Fruit fly (Drosophila melanogaster) whole organism, embryonic: Measurements from ENCODE around the gene Rnb.
A peak's percentile ranks its signal among the peaks of the same experiment; 100 is the strongest.

Experiments used
- Asciz ChIP-seq: fragments of 200-800 bp; sonication (Bioruptor generic); optimal IDR thresholded peaks from 2 replicates; lab custom pipeline; 2017; ENCODE audit warnings: missing biosample characterization, mild to moderate bottlenecking, missing genetic modification characterization, missing genetic modification reagents
- CG10209 ChIP-seq: fragments of 200-800 bp; sonication (Bioruptor generic); optimal IDR thresholded peaks from 3 replicates; lab custom pipeline; 2017; ENCODE audit warnings: missing biosample characterization, mild to moderate bottlenecking, missing genetic modification characterization, missing genetic modification reagents
- CG10565 ChIP-seq: fragments of 200-800 bp; sonication (Bioruptor generic); optimal IDR thresholded peaks from 3 replicates; lab custom pipeline; 2016; ENCODE audit warnings: missing biosample characterization, mild to moderate bottlenecking, missing genetic modification characterization
- CG11085 ChIP-seq: fragments of 200-800 bp; sonication (Bioruptor generic); IDR thresholded peaks from 2 replicates; pipeline ENCODE4 v1.3.6; 2022; ENCODE audit warnings: missing biosample characterization, missing genetic modification characterization
- CG12391 ChIP-seq: fragments of 200-800 bp; sonication (Bioruptor generic); optimal IDR thresholded peaks from 3 replicates; lab custom pipeline; 2018; ENCODE audit warnings: missing biosample characterization, mild to moderate bottlenecking, missing genetic modification characterization, moderate library complexity
- CG12659 ChIP-seq: fragments of 200-800 bp; sonication (Bioruptor generic); optimal IDR thresholded peaks from 3 replicates; lab custom pipeline; 2017; ENCODE audit warnings: mild to moderate bottlenecking, missing biosample characterization, missing genetic modification reagents, missing genetic modification characterization
- CG13894 ChIP-seq: fragments of 200-800 bp; sonication (Bioruptor generic); optimal IDR thresholded peaks from 3 replicates; lab custom pipeline; 2018; ENCODE audit warnings: missing biosample characterization, mild to moderate bottlenecking, missing genetic modification characterization, moderate library complexity
- CG14965 ChIP-seq: fragments of 200-800 bp; sonication (Bioruptor generic); optimal IDR thresholded peaks from 2 replicates; lab custom pipeline; 2016; ENCODE audit warnings: missing biosample characterization, missing genetic modification characterization, borderline replicate concordance
- CG17385 ChIP-seq: fragments of 200-800 bp; sonication (Bioruptor generic); optimal IDR thresholded peaks from 3 replicates; lab custom pipeline; 2018; ENCODE audit warnings: missing biosample characterization, mild to moderate bottlenecking, missing genetic modification characterization
- CG31441 ChIP-seq: fragments of 200-800 bp; sonication (Bioruptor generic); IDR thresholded peaks from 2 replicates; pipeline ENCODE4 v1.3.6; 2022; ENCODE audit warnings: missing biosample characterization, missing genetic modification characterization
- CG3163 ChIP-seq: fragments of 200-800 bp; sonication (Bioruptor generic); optimal IDR thresholded peaks from 3 replicates; lab custom pipeline; 2016; ENCODE audit warnings: missing biosample characterization, missing genetic modification characterization
- CG32532 ChIP-seq: fragments of 200-800 bp; sonication (Bioruptor generic); IDR thresholded peaks from 2 replicates; pipeline ENCODE4 v1.3.6; 2022; ENCODE audit warnings: missing biosample characterization, missing genetic modification characterization
- CG5180 ChIP-seq: fragments of 200-800 bp; sonication (Bioruptor generic); optimal IDR thresholded peaks from 3 replicates; lab custom pipeline; 2017; ENCODE audit warnings: missing biosample characterization, missing genetic modification characterization, mild to moderate bottlenecking, moderate library complexity, missing genetic modification reagents
- CG5953 ChIP-seq: fragments of 200-800 bp; sonication (Bioruptor generic); IDR thresholded peaks from 2 replicates; pipeline ENCODE4 v1.3.6; 2022; ENCODE audit warnings: missing biosample characterization, missing genetic modification characterization
- CG6791 ChIP-seq: fragments of 200-800 bp; sonication (Bioruptor generic); IDR thresholded peaks from 3 replicates; pipeline ENCODE4 v1.3.6; 2022; ENCODE audit warnings: missing biosample characterization, missing genetic modification characterization; ENCODE audit not compliant: partially characterized antibody
- CG7372 ChIP-seq: fragments of 200-800 bp; sonication (Bioruptor generic); IDR thresholded peaks from 2 replicates; pipeline ENCODE4 v1.3.6; 2022; ENCODE audit warnings: missing biosample characterization, missing genetic modification characterization
- CG9932 ChIP-seq: fragments of 200-800 bp; sonication (Bioruptor generic); IDR thresholded peaks from 2 replicates; pipeline ENCODE4 v1.3.6; 2022; ENCODE audit warnings: missing biosample characterization, missing genetic modification characterization
- D19B ChIP-seq: fragments of 200-800 bp; sonication (Bioruptor generic); optimal IDR thresholded peaks from 2 replicates; lab custom pipeline; 2017; ENCODE audit warnings: missing biosample characterization, mild to moderate bottlenecking, missing genetic modification characterization
- Deaf1 ChIP-seq: fragments of 200-800 bp; optimal IDR thresholded peaks from 3 replicates; lab custom pipeline; 2019; ENCODE audit warnings: missing biosample characterization, mild to moderate bottlenecking, missing genetic modification characterization, moderate library complexity
- Ets65A ChIP-seq: fragments of 200-800 bp; sonication (Bioruptor generic); peaks from one replicate; lab custom pipeline; 2016; ENCODE audit warnings: missing biosample characterization, missing genetic modification characterization
- Hr39 ChIP-seq: fragments of >200 bp; optimal IDR thresholded peaks from 2 replicates; lab custom pipeline; 2017
- Lim3 ChIP-seq: fragments of 200-800 bp; sonication (Bioruptor generic); IDR thresholded peaks from 2 replicates; pipeline ENCODE4 v1.3.6; 2022; ENCODE audit warnings: missing biosample characterization, missing genetic modification characterization
- MTF-1 ChIP-seq: fragments of 200-800 bp; sonication (Bioruptor generic); optimal IDR thresholded peaks from 2 replicates; lab custom pipeline; 2018; ENCODE audit warnings: missing biosample characterization, mild to moderate bottlenecking, missing genetic modification characterization, borderline replicate concordance
- Max ChIP-seq: fragments of 200-800 bp; sonication (Bioruptor generic); optimal IDR thresholded peaks from 2 replicates; lab custom pipeline; 2016; ENCODE audit warnings: missing biosample characterization, mild to moderate bottlenecking, missing genetic modification characterization
- Mrtf ChIP-seq: fragments of 200-800 bp; sonication (Bioruptor generic); IDR thresholded peaks from 3 replicates; pipeline ENCODE4 v1.3.6; 2022; ENCODE audit warnings: missing biosample characterization, missing genetic modification characterization
- Opbp ChIP-seq: fragments of 200-800 bp; sonication (Bioruptor generic); IDR thresholded peaks from 3 replicates; pipeline ENCODE4 v1.3.6; 2022; ENCODE audit warnings: missing biosample characterization, missing genetic modification characterization; ENCODE audit not compliant: partially characterized antibody
- Ptx1 ChIP-seq: fragments of 200-800 bp; sonication (Bioruptor generic); IDR thresholded peaks from 2 replicates; pipeline ENCODE4 v1.3.6; 2022; ENCODE audit warnings: missing biosample characterization, missing genetic modification characterization
- Sox102F ChIP-seq: fragments of 200-800 bp; sonication (Bioruptor generic); optimal IDR thresholded peaks from 2 replicates; lab custom pipeline; 2018; ENCODE audit warnings: missing biosample characterization, mild to moderate bottlenecking, missing genetic modification characterization, moderate library complexity
- Xbp1 ChIP-seq: fragments of 200-800 bp; sonication (Bioruptor generic); optimal IDR thresholded peaks from 3 replicates; lab custom pipeline; 2016; ENCODE audit warnings: missing biosample characterization, mild to moderate bottlenecking, missing genetic modification characterization
- amos ChIP-seq: fragments of 200-800 bp; sonication (Bioruptor generic); IDR thresholded peaks from 2 replicates; pipeline ENCODE4 v1.3.6; 2022; ENCODE audit warnings: missing biosample characterization, missing genetic modification characterization; ENCODE audit not compliant: partially characterized antibody
- bigmax ChIP-seq: fragments of 200-800 bp; sonication (Bioruptor generic); optimal IDR thresholded peaks from 2 replicates; lab custom pipeline; 2018; ENCODE audit warnings: missing biosample characterization, mild to moderate bottlenecking, missing genetic modification characterization
- cas ChIP-seq: fragments of 200-800 bp; sonication (Bioruptor generic); IDR thresholded peaks from 2 replicates; pipeline ENCODE4 v1.3.6; 2022; ENCODE audit warnings: missing biosample characterization, missing genetic modification characterization
- chif ChIP-seq, 2 experiments: fragments of 200-800 bp; sonication (Bioruptor generic); optimal IDR thresholded peaks; 3 replicates each; lab custom pipeline; 2016; ENCODE audit warnings: missing biosample characterization in 2 of 2, missing genetic modification characterization in 2 of 2
- da ChIP-seq: fragments of 200-800 bp; sonication (Bioruptor generic); optimal IDR thresholded peaks from 2 replicates; lab custom pipeline; 2016; ENCODE audit warnings: missing biosample characterization, missing genetic modification characterization
- eve ChIP-seq, 2 experiments: fragments of >200 bp; optimal IDR thresholded peaks; 2 replicates each; lab custom pipeline; 2017; ENCODE audit warnings: missing biosample characterization in 2 of 2, missing genetic modification characterization in 2 of 2
- eyg ChIP-seq: fragments of 200-800 bp; sonication (Bioruptor generic); optimal IDR thresholded peaks from 3 replicates; lab custom pipeline; 2016; ENCODE audit warnings: missing biosample characterization, missing genetic modification characterization
- fru ChIP-seq: fragments of >200 bp; optimal IDR thresholded peaks from 2 replicates; lab custom pipeline; 2017
- grn ChIP-seq: fragments of 200-800 bp; sonication (Bioruptor generic); optimal IDR thresholded peaks from 3 replicates; lab custom pipeline; 2017; ENCODE audit warnings: missing biosample characterization, missing genetic modification characterization
- kay ChIP-seq: fragments of 200-800 bp; sonication (Bioruptor generic); optimal IDR thresholded peaks from 2 replicates; lab custom pipeline; 2016; ENCODE audit warnings: missing biosample characterization, missing genetic modification characterization
- ken ChIP-seq: fragments of 200-800 bp; sonication (Bioruptor generic); IDR thresholded peaks from 3 replicates; pipeline ENCODE4 v1.3.6; 2022; ENCODE audit warnings: missing biosample characterization, missing genetic modification characterization
- lab ChIP-seq: fragments of 200-800 bp; sonication (Bioruptor generic); optimal IDR thresholded peaks from 3 replicates; lab custom pipeline; 2017; ENCODE audit warnings: missing biosample characterization, missing genetic modification characterization, mild to moderate bottlenecking, moderate library complexity, missing genetic modification reagents
- lilli ChIP-seq: fragments of 200-800 bp; sonication (Bioruptor generic); optimal IDR thresholded peaks from 3 replicates; lab custom pipeline; 2016; ENCODE audit warnings: missing biosample characterization, missing genetic modification characterization
- nom ChIP-seq: fragments of 200-800 bp; sonication (Bioruptor generic); optimal IDR thresholded peaks from 2 replicates; lab custom pipeline; 2017; ENCODE audit warnings: missing biosample characterization, missing genetic modification characterization, mild to moderate bottlenecking, moderate library complexity, missing genetic modification reagents
- phol ChIP-seq: fragments of 200-800 bp; sonication (Bioruptor generic); optimal IDR thresholded peaks from 3 replicates; lab custom pipeline; 2018; ENCODE audit warnings: missing biosample characterization, mild to moderate bottlenecking, missing genetic modification characterization, moderate library complexity
- row ChIP-seq: fragments of 200-800 bp; sonication (Bioruptor generic); IDR thresholded peaks from 3 replicates; pipeline ENCODE4 v1.3.6; 2022; ENCODE audit warnings: missing biosample characterization, missing genetic modification characterization
- sens ChIP-seq: fragments of 200-800 bp; sonication (Bioruptor generic); peaks from one replicate; lab custom pipeline; 2016; ENCODE audit warnings: missing biosample characterization, missing genetic modification characterization
- stwl ChIP-seq: fragments of 200-800 bp; sonication (Bioruptor generic); optimal IDR thresholded peaks from 3 replicates; lab custom pipeline; 2018; ENCODE audit warnings: missing biosample characterization, mild to moderate bottlenecking, missing genetic modification characterization, moderate library complexity
- tap ChIP-seq: fragments of 200-800 bp; optimal IDR thresholded peaks from 3 replicates; lab custom pipeline; 2019; ENCODE audit warnings: missing biosample characterization, mild to moderate bottlenecking, missing genetic modification characterization, moderate library complexity
- unpg ChIP-seq: fragments of 200-800 bp; sonication (Bioruptor generic); optimal IDR thresholded peaks from 3 replicates; lab custom pipeline; 2018; ENCODE audit warnings: missing biosample characterization, mild to moderate bottlenecking, missing genetic modification characterization, moderate library complexity
- zfh1 ChIP-seq: fragments of 200-800 bp; sonication (Bioruptor generic); IDR thresholded peaks from 3 replicates; pipeline ENCODE4 v1.3.6; 2022; ENCODE audit warnings: missing biosample characterization, missing genetic modification characterization

Gene Rnb

DNA sequence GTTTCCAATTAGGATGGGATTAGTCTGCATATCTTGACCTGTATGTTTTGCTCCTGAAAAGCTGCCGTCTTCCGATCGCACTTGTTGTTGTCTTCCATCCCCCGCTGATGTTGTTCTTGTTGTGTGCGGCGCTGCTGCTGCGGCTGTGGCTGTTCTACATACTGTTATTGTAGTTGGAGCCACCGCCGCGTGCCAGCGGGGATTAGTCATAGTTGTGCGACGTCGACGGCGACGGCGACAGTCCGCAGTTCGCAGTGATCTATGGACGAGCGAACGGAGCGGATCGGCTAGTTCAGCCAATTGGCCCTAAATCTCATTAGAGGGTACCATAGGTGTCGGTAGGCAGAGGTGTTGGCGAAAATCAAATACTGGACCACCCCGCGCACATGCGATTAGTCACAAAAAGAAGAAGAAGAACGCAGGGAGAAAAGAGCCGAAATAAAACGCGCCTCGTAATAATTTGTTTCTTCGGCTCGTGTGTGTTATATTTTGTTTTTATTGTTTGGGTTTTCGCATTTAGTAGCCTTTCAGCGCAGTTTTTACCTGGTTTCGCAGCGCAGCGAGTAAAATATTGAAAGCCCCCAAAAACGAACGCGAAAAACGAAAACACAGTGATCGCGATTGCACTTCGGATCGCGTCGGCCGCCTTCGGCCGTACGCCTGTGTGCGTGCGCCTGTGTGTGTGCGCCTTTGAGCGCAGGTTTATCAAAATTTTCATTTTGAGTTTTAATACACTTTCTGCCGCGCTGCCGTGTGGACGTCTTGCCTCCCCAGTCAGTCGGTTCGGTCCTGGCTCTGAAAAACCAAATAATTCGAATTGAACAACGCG, 33.7 kb downstream of the Rnb start, which contains the start of gene kay (continued):
- TF ChIP-seq row (GFP tag; lab: Robert Waterston, UW) (peak; percentile 26; the same call in 1 of the 3 replicates), CG32532 (GFP tag; lab: Robert Waterston, UW) (0 out of 2 replicates have a peak, but pooled peaks have one; percentile 18), eyg (GFP tag; lab: Kevin White, UChicago) (no peak), stwl (tag; lab: Kevin White, UChicago) (no peak), Asciz (GFP tag; lab: Kevin White, UChicago) (no peak), MTF-1 (GFP tag; lab: Kevin White, UChicago) (no peak), Ptx1 (GFP tag; lab: Robert Waterston, UW) (no peak), amos (0 out of 2 replicates have a peak, but pooled peaks have one; percentile 10), Xbp1 (GFP tag; lab: Kevin White, UChicago) (no peak), CG7372 (no peak), CG6791 (no peak; the same call in 2 of the 3 replicates), tap (tag; lab: Kevin White, UChicago) (no peak), CG10565 (GFP tag; lab: Kevin White, UChicago) (no peak), CG9932 (GFP tag; lab: Robert Waterston, UW) (no peak), Max (GFP tag; lab: Kevin White, UChicago) (no peak), Opbp (GFP tag; lab: Robert Waterston, UW) (no peak), CG12391 (tag; lab: Kevin White, UChicago) (no peak), Ets65A (GFP tag; lab: Kevin White, UChicago) (peak; percentile 13), CG31441 (GFP tag; lab: Robert Waterston, UW) (no peak), eve (GFP tag; optimal IDR thresholded peaks at IDR 0.05; lab: Kevin White, UChicago) (no peak), CG14965 (GFP tag; lab: Kevin White, UChicago) (no peak), grn (no peak), CG11085 (no peak), nom (GFP tag; lab: Kevin White, UChicago) (peak; percentile 13), CG5180 (GFP tag; lab: Kevin White, UChicago) (no peak), D19B (GFP tag; lab: Kevin White, UChicago) (peak; percentile 71), CG3163 (GFP tag; lab: Kevin White, UChicago) (no peak), unpg (GFP tag; lab: Kevin White, UChicago) (no peak), bigmax (GFP tag; lab: Kevin White, UChicago) (no peak), lilli (GFP tag; lab: Kevin White, UChicago) (no peak), cas (GFP tag; lab: Robert Waterston, UW) (no peak), Mrtf (GFP tag; lab: Robert Waterston, UW) (no peak), lab (GFP tag; lab: Kevin White, UChicago) (no peak), sens (GFP tag; lab: Kevin White, UChicago) (peak; percentile 29), CG5953 (GFP tag; lab: Robert Waterston, UW) (no peak), Lim3 (GFP tag; lab: Robert Waterston, UW) (no peak), Deaf1 (tag; lab: Kevin White, UChicago) (peak; percentile 96), fru (lab: Kevin White, UChicago) (no peak), zfh1 (GFP tag; lab: Robert Waterston, UW) (no peak), kay (GFP tag; lab: Kevin White, UChicago) (peak; percentile 69), CG10209 (no peak), chif (GFP tag; optimal IDR thresholded peaks at IDR 0.05; lab: Kevin White, UChicago) (no peak), phol (tag; lab: Kevin White, UChicago) (no peak), CG13894 (tag; lab: Kevin White, UChicago) (no peak), da (GFP tag; lab: Kevin White, UChicago) (no peak), ken (GFP tag; lab: Robert Waterston, UW) (no peak), Hr39 (lab: Kevin White, UChicago) (peak; percentile 97), CG12659 (no peak), Sox102F (GFP tag; lab: Kevin White, UChicago) (no peak), CG17385 (GFP tag; lab: Kevin White, UChicago) (peak; percentile 59)
